Worm (Caenorhabditis elegans) whole organism, young adult: ENCODE results near the gene C32D5.14.

ENCODE experiments used
- B0019.2 ChIP-seq: fragments of 200-800 bp; sonication (Bioruptor generic); conservative IDR thresholded peaks from 2 replicates; pipeline ENCODE4 v1.3.6; 2022; ENCODE audit warnings: missing genetic modification reagents, missing genetic modification characterization, missing compliant biosample characterization
- C06A6.2 ChIP-seq: fragments of 200-800 bp; sonication (Bioruptor generic); conservative IDR thresholded peaks from 2 replicates; pipeline ENCODE4 v1.3.6; 2022; ENCODE audit warnings: missing genetic modification characterization, missing compliant biosample characterization
- F23B12.7 ChIP-seq: sonication (generic microtip); optimal IDR thresholded peaks from 2 replicates; lab custom pipeline; 2017; ENCODE audit warnings: missing genetic modification characterization, mild to moderate bottlenecking, missing compliant biosample characterization, antibody characterized with exemption, moderate library complexity; ENCODE audit not compliant: insufficient read depth
- F52B5.7 ChIP-seq: sonication (generic microtip); optimal IDR thresholded peaks from 2 replicates; lab custom pipeline; 2016; ENCODE audit warnings: mild to moderate bottlenecking, missing genetic modification characterization, missing compliant biosample characterization
- Y53F4B.3 ChIP-seq: fragments of 200-800 bp; sonication (Bioruptor generic); IDR thresholded peaks from 2 replicates; pipeline ENCODE4 v1.3.6; 2022; ENCODE audit warnings: missing genetic modification reagents, missing genetic modification characterization, missing compliant biosample characterization
- Y53G8AR.9 ChIP-seq: fragments of 200-800 bp; sonication (Bioruptor generic); conservative IDR thresholded peaks from 2 replicates; pipeline ENCODE4 v1.3.6; 2022; ENCODE audit warnings: missing genetic modification reagents, missing genetic modification characterization, missing compliant biosample characterization
- Y79H2A.3 ChIP-seq: fragments of 200-800 bp; sonication (Bioruptor generic); conservative IDR thresholded peaks from 2 replicates; pipeline ENCODE4 v1.3.6; 2022; ENCODE audit warnings: missing genetic modification reagents, missing genetic modification characterization, missing compliant biosample characterization
- ZK185.1 ChIP-seq: sonication (generic microtip); optimal IDR thresholded peaks from 2 replicates; lab custom pipeline; 2016; ENCODE audit warnings: mild to moderate bottlenecking, missing genetic modification characterization, missing compliant biosample characterization; ENCODE audit not compliant: poor library complexity, severe bottlenecking
- akir-1 ChIP-seq: fragments of 200-800 bp; sonication (Bioruptor generic); optimal IDR thresholded peaks from 2 replicates; lab custom pipeline; 2018; ENCODE audit warnings: mild to moderate bottlenecking, missing genetic modification characterization, moderate library complexity, missing compliant biosample characterization
- aptf-3 ChIP-seq: fragments of 200-800 bp; sonication (Bioruptor generic); IDR thresholded peaks from 2 replicates; pipeline ENCODE4 v1.3.6; 2022; ENCODE audit warnings: missing genetic modification characterization, missing compliant biosample characterization
- atf-7 ChIP-seq: sonication (generic microtip); optimal IDR thresholded peaks from 2 replicates; lab custom pipeline; 2017; ENCODE audit warnings: mild to moderate bottlenecking, missing genetic modification characterization, missing compliant biosample characterization
- athp-1 ChIP-seq: sonication (generic microtip); optimal IDR thresholded peaks from 2 replicates; lab custom pipeline; 2017; ENCODE audit warnings: mild to moderate bottlenecking, missing genetic modification characterization, missing compliant biosample characterization
- attf-3 ChIP-seq: fragments of 200-800 bp; sonication (Bioruptor generic); conservative IDR thresholded peaks from 2 replicates; pipeline ENCODE4 v1.3.6; 2022; ENCODE audit warnings: missing genetic modification reagents, missing genetic modification characterization, missing compliant biosample characterization
- cebp-1 ChIP-seq, 2 experiments: fragments of 200-800 bp in 1 of 2; sonication (Bioruptor generic) in 1 of 2; sonication (generic microtip) in 1 of 2; IDR thresholded peaks in 1 of 2; optimal IDR thresholded peaks in 1 of 2; 2 replicates each; pipeline versions ENCODE4 v1.3.6 to Lab custom; 2017 to 2022; ENCODE audit warnings: missing compliant biosample characterization in 2 of 2, missing genetic modification characterization in 2 of 2, mild to moderate bottlenecking in 1 of 2, missing genetic modification reagents in 1 of 2, moderate library complexity in 1 of 2
- ceh-100 ChIP-seq: fragments of 200-800 bp; sonication (Bioruptor generic); IDR thresholded peaks from 2 replicates; pipeline ENCODE4 v1.3.6; 2022; ENCODE audit warnings: missing genetic modification reagents, missing genetic modification characterization, missing compliant biosample characterization
- ceh-27 ChIP-seq: fragments of 200-800 bp; sonication (Bioruptor generic); optimal IDR thresholded peaks from 2 replicates; lab custom pipeline; 2018; ENCODE audit warnings: mild to moderate bottlenecking, missing genetic modification characterization, moderate library complexity, missing compliant biosample characterization
- chd-7 ChIP-seq: sonication (generic microtip); optimal IDR thresholded peaks from 2 replicates; lab custom pipeline; 2016; ENCODE audit warnings: mild to moderate bottlenecking, missing genetic modification characterization, moderate library complexity, missing compliant biosample characterization
- die-1 ChIP-seq: sonication (generic microtip); optimal IDR thresholded peaks from 2 replicates; lab custom pipeline; 2016; ENCODE audit warnings: missing genotype, mild to moderate bottlenecking, missing genetic modification characterization, missing compliant biosample characterization
- dpff-1 ChIP-seq: sonication (generic microtip); optimal IDR thresholded peaks from 2 replicates; lab custom pipeline; 2017; ENCODE audit warnings: mild to moderate bottlenecking, missing genetic modification characterization, missing compliant biosample characterization
- egrh-3 ChIP-seq: fragments of 200-800 bp; sonication (Bioruptor generic); IDR thresholded peaks from 2 replicates; pipeline ENCODE4 v1.3.6; 2022; ENCODE audit warnings: missing genetic modification reagents, missing genetic modification characterization, missing compliant biosample characterization
- him-1 ChIP-seq: sonication (generic microtip); optimal IDR thresholded peaks from 2 replicates; lab custom pipeline; 2016; ENCODE audit warnings: missing genotype, missing genetic modification reagents, missing genetic modification characterization, missing compliant biosample characterization
- hmg-20 ChIP-seq: fragments of 200-800 bp; sonication (Bioruptor generic); IDR thresholded peaks from 2 replicates; pipeline ENCODE4 v1.3.6; 2022; ENCODE audit warnings: missing genetic modification reagents, missing genetic modification characterization, missing compliant biosample characterization
- hrde-1 ChIP-seq: sonication (generic microtip); optimal IDR thresholded peaks from 2 replicates; lab custom pipeline; 2016; ENCODE audit warnings: missing genetic modification characterization, mild to moderate bottlenecking, missing compliant biosample characterization, moderate library complexity, missing genotype, missing genetic modification reagents, borderline replicate concordance
- lag-1 ChIP-seq: fragments of 200-800 bp; sonication (Bioruptor generic); IDR thresholded peaks from 2 replicates; pipeline ENCODE4 v1.3.6; 2022; ENCODE audit warnings: missing genetic modification reagents, missing genetic modification characterization, missing compliant biosample characterization
- let-526 ChIP-seq: fragments of 200-800 bp; sonication (Bioruptor generic); IDR thresholded peaks from 2 replicates; pipeline ENCODE4 v1.3.6; 2022; ENCODE audit warnings: missing genetic modification reagents, missing genetic modification characterization, missing compliant biosample characterization
- let-607 ChIP-seq, 2 experiments: fragments of 200-800 bp in 1 of 2; sonication (Bioruptor generic) in 1 of 2; sonication (generic microtip) in 1 of 2; optimal IDR thresholded peaks; 2 replicates each; lab custom pipeline; 2016 to 2018; ENCODE audit warnings: mild to moderate bottlenecking in 2 of 2, missing compliant biosample characterization in 2 of 2, missing genetic modification characterization in 2 of 2, moderate library complexity in 2 of 2, missing genotype in 1 of 2
- lin-26 ChIP-seq: fragments of 200-800 bp; sonication (Bioruptor generic); IDR thresholded peaks from 2 replicates; pipeline ENCODE4 v1.3.6; 2022; ENCODE audit warnings: missing genetic modification reagents, missing genetic modification characterization, missing compliant biosample characterization
- madf-10 ChIP-seq: sonication (generic microtip); optimal IDR thresholded peaks from 2 replicates; lab custom pipeline; 2016; ENCODE audit warnings: mild to moderate bottlenecking, missing genetic modification characterization, missing compliant biosample characterization
- madf-3 ChIP-seq: fragments of 200-800 bp; sonication (Bioruptor generic); IDR thresholded peaks from 2 replicates; pipeline ENCODE4 v1.3.6; 2022; ENCODE audit warnings: missing genetic modification reagents, missing genetic modification characterization, missing compliant biosample characterization
- madf-6 ChIP-seq: fragments of 200-800 bp; sonication (Bioruptor generic); IDR thresholded peaks from 2 replicates; pipeline ENCODE4 v1.3.6; 2022; ENCODE audit warnings: missing genetic modification reagents, missing genetic modification characterization, missing compliant biosample characterization
- nfya-2 ChIP-seq: fragments of 200-800 bp; sonication (Bioruptor generic); IDR thresholded peaks from 2 replicates; pipeline ENCODE4 v1.3.6; 2022; ENCODE audit warnings: missing genetic modification reagents, missing genetic modification characterization, missing compliant biosample characterization
- nfyb-1 ChIP-seq: fragments of 200-800 bp; sonication (Bioruptor generic); IDR thresholded peaks from 2 replicates; pipeline ENCODE4 v1.3.6; 2022; ENCODE audit warnings: missing genetic modification reagents, missing genetic modification characterization, missing compliant biosample characterization
- nhr-80 ChIP-seq: sonication (generic microtip); optimal IDR thresholded peaks from 2 replicates; lab custom pipeline; 2016; ENCODE audit warnings: missing genetic modification characterization, missing compliant biosample characterization
- rcor-1 ChIP-seq: fragments of 200-800 bp; sonication (Bioruptor generic); IDR thresholded peaks from 2 replicates; pipeline ENCODE4 v1.3.6; 2022; ENCODE audit warnings: missing genetic modification reagents, missing genetic modification characterization, missing compliant biosample characterization
- sea-2 ChIP-seq: fragments of 200-800 bp; sonication (Bioruptor generic); IDR thresholded peaks from 2 replicates; pipeline ENCODE4 v1.3.6; 2022; ENCODE audit warnings: missing genetic modification characterization, missing compliant biosample characterization
- snpc-3.4 ChIP-seq: sonication (generic microtip); optimal IDR thresholded peaks from 2 replicates; lab custom pipeline; 2017; ENCODE audit warnings: missing genetic modification characterization, mild to moderate bottlenecking, missing compliant biosample characterization, antibody characterized with exemption, moderate library complexity, missing genotype, missing genetic modification reagents
- snpc-4 ChIP-seq, 5 experiments: fragments of 150-350 bp in 1 of 5; sonication (generic microtip) in 4 of 5; optimal IDR thresholded peaks; 2 replicates each; lab custom pipeline; 2014 to 2018; ENCODE audit warnings: missing genetic modification characterization in 5 of 5, missing biosample characterization in 3 of 5, antibody characterized with exemption in 2 of 5, mild to moderate bottlenecking in 2 of 5, missing compliant biosample characterization in 2 of 5, missing genotype in 2 of 5, moderate library complexity in 2 of 5, missing genetic modification reagents in 1 of 5
- tbp1 ChIP-seq: fragments of 200-800 bp; sonication (Bioruptor generic); optimal IDR thresholded peaks from 2 replicates; lab custom pipeline; 2018; ENCODE audit warnings: mild to moderate bottlenecking, missing genetic modification characterization, missing compliant biosample characterization
- zim-3 ChIP-seq: sonication (generic microtip); optimal IDR thresholded peaks from 2 replicates; lab custom pipeline; 2017; ENCODE audit warnings: mild to moderate bottlenecking, missing genetic modification characterization, moderate library complexity, missing compliant biosample characterization

C32D5.14 gene

DNA sequence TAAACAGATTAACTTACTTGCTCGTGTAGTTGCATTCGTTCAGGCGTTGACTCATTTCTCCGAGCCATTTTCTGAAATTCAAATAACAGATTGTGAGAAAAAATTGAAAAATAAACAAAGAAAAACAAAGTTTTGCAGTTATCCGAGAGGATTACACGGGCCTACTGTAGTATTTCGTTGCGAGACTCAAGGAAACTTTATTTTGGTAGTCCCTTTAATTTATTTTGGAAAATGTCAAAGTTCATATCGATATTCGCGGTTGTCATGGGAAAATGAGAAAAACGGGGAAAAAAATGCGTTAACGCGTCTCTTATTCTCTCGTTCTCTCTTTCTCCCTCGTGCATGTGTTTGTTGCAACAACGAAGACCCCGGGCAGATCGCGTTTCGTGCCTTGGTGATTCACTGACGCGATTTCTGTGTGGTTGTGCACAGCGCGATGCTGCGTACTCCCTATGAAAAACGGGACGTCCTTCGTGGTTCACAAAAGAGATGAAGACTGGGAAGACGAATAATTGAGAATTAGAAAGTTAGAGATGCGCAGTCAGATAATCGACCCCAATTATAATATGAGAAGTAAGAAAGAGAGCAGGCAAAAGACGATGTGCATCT is 4.0 kb upstream of the C32D5.14 start, which contains the start of gene set-4 (continued):
- TF ChIP-seq let-607 (tag; optimal IDR thresholded peaks at IDR 0.05; lab: Kevin White, UChicago) (peak; percentile 53 to 72), hmg-20 (peak; percentile 79), ceh-27 (GFP tag; lab: Kevin White, UChicago) (peak; percentile 87)

DNA sequence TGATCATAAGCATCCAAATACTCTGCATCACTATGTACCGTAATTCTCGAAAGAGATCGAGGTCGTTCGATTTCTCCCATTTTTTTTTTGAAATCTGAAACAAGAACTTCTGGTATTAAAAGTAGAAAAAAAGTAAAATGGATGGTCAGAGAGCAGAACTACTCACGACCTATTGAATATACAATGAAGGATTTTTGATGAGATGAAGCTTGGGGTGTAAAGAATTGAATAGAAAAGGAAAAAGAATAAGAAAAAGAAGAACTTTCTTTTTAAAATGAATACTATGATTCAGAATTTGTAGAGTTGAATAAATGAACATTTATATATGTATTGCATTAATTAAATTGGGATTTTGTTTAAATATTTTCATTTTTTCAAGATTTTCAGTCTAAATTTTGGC is 1.4 kb upstream of the C32D5.14 start, which contains the start of gene ttc-39B:
Gene ttc-39B (minus strand): TSS at position 101 of the 400 bp plus-strand sequence.
- TF ChIP-seq egrh-3 (GFP tag; lab: Robert Waterston, UW) (no peak), hrde-1 (tag; lab: Kevin White, UChicago) (no peak), C06A6.2 (no peak), lin-26 (GFP tag; lab: Robert Waterston, UW) (no peak), madf-10 (tag; lab: Kevin White, UChicago) (no peak), let-607 (tag; optimal IDR thresholded peaks at IDR 0.05; lab: Kevin White, UChicago) (no peak), snpc-4 (GFP tag; optimal IDR thresholded peaks at IDR 0.05; lab: Kevin White, UChicago) (no peak), snpc-4 (tag; optimal IDR thresholded peaks at IDR 0.05; lab: Kevin White, UChicago) (no peak), die-1 (tag; lab: Kevin White, UChicago) (no peak)

DNA sequence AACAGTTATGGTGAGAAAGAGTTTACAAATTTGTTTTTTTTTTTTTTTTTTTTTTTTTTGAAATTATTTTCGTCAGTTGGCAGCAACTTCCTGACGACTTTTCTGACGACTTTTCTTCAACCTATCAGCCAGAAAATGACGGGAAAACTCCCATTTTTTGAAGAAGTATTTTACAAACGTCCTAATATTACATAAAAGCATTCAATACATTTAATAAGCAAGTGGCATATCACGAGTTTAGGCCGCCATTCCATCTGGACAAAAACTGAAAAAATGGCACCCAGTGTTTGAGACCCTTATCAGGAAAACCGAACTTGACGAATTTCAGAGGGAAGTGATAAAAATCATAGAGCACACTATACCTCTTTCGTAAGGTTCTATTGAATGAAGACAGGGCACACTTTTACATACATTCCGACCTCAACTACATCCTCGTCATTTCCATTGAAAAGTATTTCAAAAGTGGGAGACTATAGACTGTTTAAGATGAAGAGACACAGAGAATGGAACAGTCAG is 485 bp upstream of the C32D5.14 start:
- TF ChIP-seq zim-3 (tag; lab: Kevin White, UChicago) (no peak), sea-2 (GFP tag; lab: Robert Waterston, UW) (no peak), cebp-1 (GFP tag; IDR thresholded peaks at IDR 0.05; lab: Robert Waterston, UW) (no peak), cebp-1 (tag; optimal IDR thresholded peaks at IDR 0.05; lab: Kevin White, UChicago) (peak; percentile 25), nhr-80 (peak; percentile 62)

DNA sequence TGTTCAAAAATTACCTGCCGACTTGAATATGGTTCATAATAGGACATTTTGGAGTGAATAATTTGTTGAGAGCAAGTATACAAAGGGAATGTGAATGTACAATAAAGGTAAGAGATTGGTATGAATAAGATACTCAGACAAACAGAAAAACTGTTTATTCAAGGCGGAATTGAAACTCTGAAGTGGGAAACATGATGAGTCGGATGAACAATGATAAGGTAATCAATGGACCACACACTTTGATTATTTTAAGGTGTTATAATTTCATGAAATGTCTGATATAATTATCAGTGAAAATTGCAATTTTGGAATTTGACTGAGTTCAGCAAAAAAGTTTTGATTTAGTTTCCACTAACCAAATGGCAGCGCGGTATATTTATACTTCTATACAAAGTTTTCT is 4.2 kb downstream of the C32D5.14 start:
- TF ChIP-seq B0019.2 (GFP tag; lab: Robert Waterston, UW) = no peak
- TF ChIP-seq let-526 = no peak
- no peak for TF ChIP-seq Y53G8AR.9
- no peak for TF ChIP-seq akir-1 (GFP tag; lab: Kevin White, UChicago)
- TF ChIP-seq sea-2 (GFP tag; lab: Robert Waterston, UW) = no peak
- no peak for TF ChIP-seq snpc-3.4
- TF ChIP-seq madf-6 (GFP tag; lab: Robert Waterston, UW) = no peak
- TF ChIP-seq rcor-1 (GFP tag; lab: Robert Waterston, UW) = no peak
- TF ChIP-seq nfyb-1 = no peak
- TF ChIP-seq snpc-4 (GFP tag; optimal IDR thresholded peaks at IDR 0.05; lab: Kevin White, UChicago) = no peak
- no peak for TF ChIP-seq snpc-4 (tag; optimal IDR thresholded peaks at IDR 0.05; lab: Kevin White, UChicago)
- no peak for TF ChIP-seq madf-3 (GFP tag; lab: Robert Waterston, UW)
- no peak for TF ChIP-seq nfya-2 (GFP tag; lab: Robert Waterston, UW)
- no peak for TF ChIP-seq ceh-100 (GFP tag; lab: Robert Waterston, UW)

DNA sequence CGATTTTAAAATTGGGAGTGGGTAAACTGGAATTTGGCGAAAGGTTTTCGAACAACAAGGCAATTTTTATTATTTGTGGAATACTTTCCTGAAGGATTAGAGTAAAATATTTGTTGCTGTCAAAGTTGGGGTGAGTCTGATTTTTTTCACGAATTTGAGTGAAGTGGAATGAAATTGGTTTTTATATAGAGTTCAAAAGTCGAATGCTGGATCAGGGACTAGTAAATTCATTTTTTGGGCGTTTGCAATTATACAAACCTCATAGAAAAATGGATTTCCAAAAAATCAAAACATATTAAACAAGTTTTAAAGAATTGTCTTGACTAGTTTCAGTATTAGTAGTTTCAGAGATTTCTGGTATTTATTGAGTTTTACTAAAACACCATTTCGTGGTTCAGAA is 4.7 kb downstream of the C32D5.14 start, which contains the start of gene C32D5.7:
Gene C32D5.7 (minus strand): TSS at position 101 of the 400 bp plus-strand sequence.
- TF ChIP-seq athp-1 (tag; lab: Kevin White, UChicago) (no peak), lag-1 (GFP tag; lab: Robert Waterston, UW) (no peak), hrde-1 (tag; lab: Kevin White, UChicago) (no peak), F23B12.7 (no peak), Y79H2A.3 (GFP tag; lab: Robert Waterston, UW) (no peak), him-1 (tag; lab: Kevin White, UChicago) (no peak), rcor-1 (GFP tag; lab: Robert Waterston, UW) (no peak), aptf-3 (GFP tag; lab: Robert Waterston, UW) (no peak), F52B5.7 (tag; lab: Kevin White, UChicago) (no peak), chd-7 (no peak), ZK185.1 (tag; lab: Kevin White, UChicago) (no peak), tbp1 (GFP tag; lab: Kevin White, UChicago) (no peak), akir-1 (GFP tag; lab: Kevin White, UChicago) (no peak), dpff-1 (tag; lab: Kevin White, UChicago) (no peak), Y53F4B.3 (GFP tag; lab: Robert Waterston, UW) (no peak), attf-3 (GFP tag; lab: Robert Waterston, UW) (no peak), atf-7 (tag; lab: Kevin White, UChicago) (no peak), lin-26 (GFP tag; lab: Robert Waterston, UW) (no peak)
